ENCODE assay signal across 6 worm cellular contexts in genomic region chrIII:3370770-3371169, ce11.
A peak's percentile ranks its signal among the peaks of the same experiment; 100 is the strongest.
TF ChIP-seq lines count a peak whose summit lies in the region.

No protein-coding gene starts in this region.

TF ChIP-seq in whole organism, L1 larva, 84 proteins besides CTCF, POLR2A, EP300 and RAD21:
- peak; percentile 48 for TF ChIP-seq elt-2 (tag; optimal IDR thresholded peaks at IDR 0.05; lab: Kevin White, UChicago)
- no peak for TF ChIP-seq lin-13 (GFP tag; optimal IDR thresholded peaks at IDR 0.05; lab: Kevin White, UChicago)

TF ChIP-seq in whole organism, L2 larva, 48 proteins besides CTCF, POLR2A, EP300 and RAD21:
- peak; percentile 23 for TF ChIP-seq fos-1 (tag; optimal IDR thresholded peaks at IDR 0.05; lab: Kevin White, UChicago)
- TF ChIP-seq nhr-6 (tag; optimal IDR thresholded peaks at IDR 0.05; lab: Kevin White, UChicago) = no peak

TF ChIP-seq in whole organism, L3 larva, 47 proteins besides CTCF, POLR2A, EP300 and RAD21:
- TF ChIP-seq elt-2 (tag; optimal IDR thresholded peaks at IDR 0.05; lab: Kevin White, UChicago) (peak; percentile 33), nhr-25 (tag; optimal IDR thresholded peaks at IDR 0.05; lab: Kevin White, UChicago) (no peak)

TF ChIP-seq in whole organism, L4 larva, 104 proteins besides CTCF, POLR2A, EP300 and RAD21:
- peak; percentile 4 for TF ChIP-seq dve-1 (tag; optimal IDR thresholded peaks at IDR 0.05; lab: Kevin White, UChicago; ENCODE audit: insufficient read depth)
- TF ChIP-seq tag-97 (GFP tag; IDR thresholded peaks at IDR 0.05; lab: Robert Waterston, UW) = no peak
- no peak for TF ChIP-seq lin-15B (tag; optimal IDR thresholded peaks at IDR 0.05; lab: Kevin White, UChicago)
- peak; percentile 20; the same call in 1 of the 2 replicates for TF ChIP-seq dmd-6 (GFP tag; IDR thresholded peaks at IDR 0.05; lab: Robert Waterston, UW)
- TF ChIP-seq pqm-1 (tag; optimal IDR thresholded peaks at IDR 0.05; lab: Kevin White, UChicago) = peak; percentile 39
- no peak for TF ChIP-seq daf-16 (GFP tag; optimal IDR thresholded peaks at IDR 0.05; lab: Kevin White, UChicago)
- TF ChIP-seq daf-16 (tag; optimal IDR thresholded peaks at IDR 0.05; lab: Kevin White, UChicago) = peak; percentile 53
TF ChIP-seq in whole organism, L4 larva: peak in this region for 4.

TF ChIP-seq in whole organism, late embryonic, 69 proteins besides CTCF, POLR2A, EP300 and RAD21:
- TF ChIP-seq nhr-232 (tag; optimal IDR thresholded peaks at IDR 0.05; lab: Kevin White, UChicago) (no peak), tbx-7 (tag; optimal IDR thresholded peaks at IDR 0.05; lab: Kevin White, UChicago) (no peak), nfya-1 (tag; optimal IDR thresholded peaks at IDR 0.05; lab: Kevin White, UChicago) (no peak), elt-2 (tag; optimal IDR thresholded peaks at IDR 0.05; lab: Kevin White, UChicago) (peak; percentile 53)
TF ChIP-seq in whole organism, late embryonic: peak in this region for 1.

TF ChIP-seq in whole organism, young adult, 124 proteins besides CTCF, POLR2A, EP300 and RAD21:
- TF ChIP-seq let-526 (GFP tag; IDR thresholded peaks at IDR 0.05; lab: Robert Waterston, UW) (no peak), sdz-38 (tag; optimal IDR thresholded peaks at IDR 0.05; lab: Kevin White, UChicago) (no peak), cebp-1 (GFP tag; IDR thresholded peaks at IDR 0.05; lab: Robert Waterston, UW) (no peak; the same call in 1 of the 2 replicates), cebp-1 (tag; optimal IDR thresholded peaks at IDR 0.05; lab: Kevin White, UChicago) (peak; percentile 58)
TF ChIP-seq in whole organism, young adult: peak in this region for 1.
